Fruit fly (Drosophila melanogaster) whole organism, pupa: ENCODE results near the gene melt.

Experiments used
- CG10348 ChIP-seq: fragments of 200-800 bp; sonication (Bioruptor generic); IDR thresholded peaks from 2 replicates; pipeline ENCODE4 v1.3.6; 2022; ENCODE audit warnings: missing biosample characterization, missing genetic modification characterization
- CG12605 ChIP-seq: fragments of 200-800 bp; sonication (Bioruptor generic); IDR thresholded peaks from 2 replicates; pipeline ENCODE4 v1.3.6; 2022; ENCODE audit warnings: missing biosample characterization, missing genetic modification characterization
- CG13204 ChIP-seq: fragments of 200-800 bp; sonication (Bioruptor generic); optimal IDR thresholded peaks from 2 replicates; lab custom pipeline; 2018; ENCODE audit warnings: missing biosample characterization, mild to moderate bottlenecking, missing genetic modification characterization, moderate library complexity
- CG14655 ChIP-seq: fragments of 200-800 bp; sonication (Bioruptor generic); optimal IDR thresholded peaks from 3 replicates; lab custom pipeline; 2017; ENCODE audit warnings: mild to moderate bottlenecking, missing biosample characterization, missing genetic modification reagents, missing genetic modification characterization
- CG15710 ChIP-seq: fragments of 200-800 bp; sonication (Bioruptor generic); optimal IDR thresholded peaks from 2 replicates; lab custom pipeline; 2018; ENCODE audit warnings: missing biosample characterization, mild to moderate bottlenecking, missing genetic modification characterization, moderate library complexity
- CG17806 ChIP-seq: fragments of 200-800 bp; sonication (Bioruptor generic); optimal IDR thresholded peaks from 2 replicates; lab custom pipeline; 2018; ENCODE audit warnings: missing biosample characterization, mild to moderate bottlenecking, missing genetic modification characterization, moderate library complexity
- CG32121 ChIP-seq: fragments of 200-800 bp; sonication (Bioruptor generic); IDR thresholded peaks from 2 replicates; pipeline ENCODE4 v1.3.6; 2022; ENCODE audit warnings: missing biosample characterization, missing genetic modification characterization
- CG34367 ChIP-seq: fragments of 200-800 bp; sonication (Bioruptor generic); optimal IDR thresholded peaks from 2 replicates; lab custom pipeline; 2018; ENCODE audit warnings: missing biosample characterization, mild to moderate bottlenecking, missing genetic modification characterization
- CG4496 ChIP-seq: fragments of 200-800 bp; sonication (Bioruptor generic); IDR thresholded peaks from 3 replicates; pipeline ENCODE4 v1.3.6; 2022; ENCODE audit warnings: missing biosample characterization, missing genetic modification characterization
- CG8159 ChIP-seq: fragments of 200-800 bp; sonication (Bioruptor generic); optimal IDR thresholded peaks from 3 replicates; lab custom pipeline; 2018; ENCODE audit warnings: missing biosample characterization, mild to moderate bottlenecking, missing genetic modification characterization, moderate library complexity
- CG8301 ChIP-seq: fragments of 200-800 bp; sonication (Bioruptor generic); optimal IDR thresholded peaks from 2 replicates; lab custom pipeline; 2018; ENCODE audit warnings: missing biosample characterization, mild to moderate bottlenecking, missing genetic modification characterization
- CG9948 ChIP-seq: fragments of 200-800 bp; sonication (Bioruptor generic); optimal IDR thresholded peaks from 2 replicates; lab custom pipeline; 2018; ENCODE audit warnings: missing biosample characterization, mild to moderate bottlenecking, missing genetic modification characterization, moderate library complexity
- D1 ChIP-seq: fragments of 200-800 bp; sonication (Bioruptor generic); optimal IDR thresholded peaks from 2 replicates; lab custom pipeline; 2018; ENCODE audit warnings: missing biosample characterization, mild to moderate bottlenecking, missing genetic modification characterization, moderate library complexity
- EcR ChIP-seq: fragments of 200-800 bp; sonication (Bioruptor generic); optimal IDR thresholded peaks from 3 replicates; lab custom pipeline; 2019; ENCODE audit warnings: missing biosample characterization, missing genetic modification characterization, mild to moderate bottlenecking, moderate library complexity, missing genetic modification reagents
- Ets98B ChIP-seq: fragments of 200-800 bp; sonication (Bioruptor generic); IDR thresholded peaks from 2 replicates; pipeline ENCODE4 v1.3.6; 2022; ENCODE audit warnings: missing biosample characterization, missing genetic modification characterization
- Pif1A ChIP-seq: fragments of 200-800 bp; sonication (Bioruptor generic); optimal IDR thresholded peaks from 3 replicates; lab custom pipeline; 2016; ENCODE audit warnings: missing biosample characterization, missing genetic modification characterization
- Pif1B ChIP-seq: fragments of 200-800 bp; sonication (Bioruptor generic); optimal IDR thresholded peaks from 3 replicates; lab custom pipeline; 2016; ENCODE audit warnings: missing biosample characterization, missing genetic modification characterization
- Snoo ChIP-seq: fragments of 200-800 bp; sonication (Bioruptor generic); optimal IDR thresholded peaks from 3 replicates; lab custom pipeline; 2017; ENCODE audit warnings: missing biosample characterization, mild to moderate bottlenecking, missing genetic modification characterization, inconsistent platforms
- fd96Ca ChIP-seq: fragments of 200-800 bp; sonication (Bioruptor generic); IDR thresholded peaks from 3 replicates; pipeline ENCODE4 v1.3.6; 2022; ENCODE audit warnings: missing biosample characterization, missing genetic modification characterization
- gl ChIP-seq: fragments of 200-800 bp; sonication (Bioruptor generic); optimal IDR thresholded peaks from 2 replicates; lab custom pipeline; 2018; ENCODE audit warnings: missing biosample characterization, mild to moderate bottlenecking, missing genetic modification characterization
- rn ChIP-seq: fragments of 200-800 bp; sonication (Bioruptor generic); IDR thresholded peaks from 2 replicates; pipeline ENCODE4 v1.3.6; 2022; ENCODE audit warnings: missing biosample characterization, missing genetic modification characterization

Gene melt

dm6 chr3L:7134818-7135217, 502 bp downstream of the melt start:
- no peak for TF ChIP-seq D1 (tag; lab: Kevin White, UChicago)
- TF ChIP-seq Pif1A = peak; percentile 41
- TF ChIP-seq Snoo = no peak
- TF ChIP-seq CG34367 (tag; lab: Kevin White, UChicago) = peak; percentile 58
- peak; percentile 59; the same call in 1 of the 3 replicates for TF ChIP-seq fd96Ca
- TF ChIP-seq CG8301 (tag; lab: Kevin White, UChicago) = no peak
- peak; percentile 58 for TF ChIP-seq CG13204 (GFP tag; lab: Kevin White, UChicago)
- no peak for TF ChIP-seq CG14655 (GFP tag; lab: Kevin White, UChicago)
- peak; percentile 42 for TF ChIP-seq CG8159 (tag; lab: Kevin White, UChicago)
- TF ChIP-seq Pif1B = no peak
- TF ChIP-seq CG4496 (GFP tag; lab: Robert Waterston, UW) = peak; percentile 86
- no peak for TF ChIP-seq CG32121 (GFP tag; lab: Robert Waterston, UW)
- no peak for TF ChIP-seq rn (GFP tag; lab: Robert Waterston, UW)
- peak; percentile 85 for TF ChIP-seq gl (tag; lab: Kevin White, UChicago)
- peak; percentile 49 for TF ChIP-seq CG17806 (tag; lab: Kevin White, UChicago)
- TF ChIP-seq CG15710 = peak; percentile 50
- TF ChIP-seq CG9948 = peak; percentile 10
- peak; percentile 53 for TF ChIP-seq Ets98B
- TF ChIP-seq CG12605 = peak; percentile 78
- TF ChIP-seq CG10348 (GFP tag; lab: Robert Waterston, UW) = no peak
- no peak for TF ChIP-seq EcR (GFP tag; lab: Kevin White, UChicago)

DNA sequence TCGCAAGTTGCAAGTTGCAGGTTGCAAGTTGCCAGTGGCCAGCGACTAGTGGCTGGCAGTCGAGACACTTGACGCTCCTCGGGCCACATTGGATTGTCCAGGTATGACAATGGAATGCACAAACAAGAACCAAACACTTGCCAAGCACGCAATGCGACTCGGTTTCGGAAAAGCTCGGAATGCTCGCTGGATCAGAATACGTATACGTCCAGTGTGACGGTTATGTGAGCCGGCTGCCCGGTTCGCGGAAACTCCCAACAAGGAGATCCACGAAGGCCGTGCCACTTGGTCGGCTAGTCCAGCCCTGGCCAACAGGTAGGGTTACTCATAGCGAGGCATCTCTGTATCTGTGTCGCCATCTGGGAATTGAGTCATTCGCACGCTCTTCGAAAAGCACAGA, 2.3 kb downstream of the melt start:
- TF ChIP-seq EcR (GFP tag; lab: Kevin White, UChicago) = no peak
- TF ChIP-seq CG13204 (GFP tag; lab: Kevin White, UChicago) = no peak
- TF ChIP-seq fd96Ca = 0 out of 3 replicates have a peak, but pooled peaks have one; percentile 30
- peak; percentile 83 for TF ChIP-seq CG4496 (GFP tag; lab: Robert Waterston, UW)
- no peak for TF ChIP-seq CG8301 (tag; lab: Kevin White, UChicago)
- no peak for TF ChIP-seq rn (GFP tag; lab: Robert Waterston, UW)
- no peak for TF ChIP-seq gl (tag; lab: Kevin White, UChicago)
- TF ChIP-seq, all 21 proteins: peak for 2

DNA sequence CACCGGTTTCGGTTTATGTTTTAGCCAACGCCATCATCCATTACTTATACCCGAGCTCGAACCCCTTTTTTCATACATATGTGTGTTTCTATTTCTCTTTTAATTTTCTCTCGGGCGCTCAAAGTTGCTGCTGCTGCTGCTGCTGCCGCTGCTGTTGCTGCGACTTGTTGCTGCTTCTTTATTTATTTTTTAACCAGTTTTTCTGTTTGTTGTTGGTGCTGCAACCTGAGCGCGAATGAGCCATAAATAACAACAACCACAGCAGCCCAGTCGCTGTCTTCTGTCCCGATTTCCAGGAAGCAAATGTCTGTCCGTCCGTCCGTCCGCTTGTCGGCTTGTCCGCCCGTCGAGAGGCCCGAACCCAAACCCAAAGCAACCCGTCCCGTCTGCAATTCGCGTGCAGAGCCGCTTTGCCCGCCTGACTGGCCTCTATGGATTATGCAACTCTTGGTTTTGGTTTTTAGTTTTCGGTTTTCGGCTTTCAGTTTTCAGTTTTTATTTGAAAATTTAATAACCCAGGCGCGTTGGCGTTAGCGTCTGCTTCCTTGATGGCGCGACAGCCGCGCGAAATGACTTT, 3.4 kb downstream of the melt start:
- TF ChIP-seq CG14655 (GFP tag; lab: Kevin White, UChicago) = no peak
- TF ChIP-seq CG8301 (tag; lab: Kevin White, UChicago) = no peak
- peak; percentile 87 for TF ChIP-seq CG13204 (GFP tag; lab: Kevin White, UChicago)
- TF ChIP-seq gl (tag; lab: Kevin White, UChicago) = no peak
- no peak for TF ChIP-seq rn (GFP tag; lab: Robert Waterston, UW)
- TF ChIP-seq CG10348 (GFP tag; lab: Robert Waterston, UW) = no peak
- no peak for TF ChIP-seq CG32121 (GFP tag; lab: Robert Waterston, UW)
- TF ChIP-seq D1 (tag; lab: Kevin White, UChicago) = no peak
- no peak for TF ChIP-seq CG8159 (tag; lab: Kevin White, UChicago)
- TF ChIP-seq EcR (GFP tag; lab: Kevin White, UChicago) = peak; percentile 39
- peak; percentile 9; the same call in 1 of the 3 replicates for TF ChIP-seq CG4496 (GFP tag; lab: Robert Waterston, UW)
- 0 out of 2 replicates have a peak, but pooled peaks have one; percentile 29 for TF ChIP-seq CG12605
- TF ChIP-seq fd96Ca = peak; percentile 23; the same call in 1 of the 3 replicates
- no peak for TF ChIP-seq Pif1A

- TF ChIP-seq D1 (tag; lab: Kevin White, UChicago) = no peak
- TF ChIP-seq CG14655 (GFP tag; lab: Kevin White, UChicago) = no peak
- TF ChIP-seq CG8301 (tag; lab: Kevin White, UChicago) = no peak
- TF ChIP-seq CG10348 (GFP tag; lab: Robert Waterston, UW) = no peak
- TF ChIP-seq Snoo = no peak
- TF ChIP-seq CG8159 (tag; lab: Kevin White, UChicago) = no peak
- no peak for TF ChIP-seq gl (tag; lab: Kevin White, UChicago)
- no peak for TF ChIP-seq CG12605
- no peak for TF ChIP-seq CG9948
- no peak for TF ChIP-seq Pif1B
- TF ChIP-seq CG17806 (tag; lab: Kevin White, UChicago) = no peak
- no peak for TF ChIP-seq Pif1A
These were observed 9.0 kb downstream of the melt start for dm6 chr3L:7143283-7143682.

- TF ChIP-seq CG4496 (GFP tag; lab: Robert Waterston, UW) (peak; percentile 73; the same call in 2 of the 3 replicates), CG10348 (GFP tag; lab: Robert Waterston, UW) (no peak), fd96Ca (peak; percentile 75), CG14655 (GFP tag; lab: Kevin White, UChicago) (no peak), CG32121 (GFP tag; lab: Robert Waterston, UW) (peak; percentile 46; the same call in 1 of the 2 replicates), CG8159 (tag; lab: Kevin White, UChicago) (no peak), CG17806 (tag; lab: Kevin White, UChicago) (no peak), CG12605 (0 out of 2 replicates have a peak, but pooled peaks have one; percentile 20), Snoo (no peak), Ets98B (peak; percentile 74)
These were observed 13.5 kb downstream of the melt start for dm6 chr3L:7147796-7148195.

dm6 chr3L:7149388-7149787, 15.1 kb downstream of the melt start:
- peak; percentile 34 for TF ChIP-seq gl (tag; lab: Kevin White, UChicago)
- peak; percentile 88 for TF ChIP-seq EcR (GFP tag; lab: Kevin White, UChicago)
- no peak for TF ChIP-seq Pif1A
